Worm (Caenorhabditis elegans): Measurements from ENCODE around the gene srw-73.

- TF ChIP-seq unc-39 (tag; optimal IDR thresholded peaks at IDR 0.05) (no peak), ztf-11 (tag; optimal IDR thresholded peaks at IDR 0.05) (no peak), pha-4 (tag; optimal IDR thresholded peaks at IDR 0.05) (no peak), nhr-237 (tag; optimal IDR thresholded peaks at IDR 0.05) (no peak), nhr-28 (tag; optimal IDR thresholded peaks at IDR 0.05) (no peak), lin-13 (tag; optimal IDR thresholded peaks at IDR 0.05) (no peak), lsy-2 (tag; optimal IDR thresholded peaks at IDR 0.05) (no peak), nhr-76 (tag; optimal IDR thresholded peaks at IDR 0.05) (no peak), blmp-1 (tag; optimal IDR thresholded peaks at IDR 0.05) (no peak)
Observed at ce11 chrV:16610791-16611385, 22.6 kb upstream of the srw-73 start, which contains the start of gene srw-54.
